Worm (Caenorhabditis elegans) whole organism, L3 larva: ENCODE measurements around the gene T12G3.2.

Source experiments
- R02D3.7 ChIP-seq: fragments of 150-350 bp; optimal IDR thresholded peaks from 2 replicates; lab custom pipeline; 2014; ENCODE audit warnings: missing biosample characterization, missing genetic modification characterization
- ZK546.5 ChIP-seq: sonication (generic microtip); optimal IDR thresholded peaks from 2 replicates; lab custom pipeline; 2017; ENCODE audit warnings: missing biosample characterization, missing genetic modification characterization
- ama-1 ChIP-seq: fragments of 150-350 bp; optimal IDR thresholded peaks from 2 replicates; lab custom pipeline; 2018
- ceh-16 ChIP-seq: sonication (generic microtip); optimal IDR thresholded peaks from 2 replicates; lab custom pipeline; 2017; ENCODE audit warnings: missing biosample characterization, missing genetic modification characterization
- ceh-28 ChIP-seq: fragments of 150-350 bp; optimal IDR thresholded peaks from 2 replicates; lab custom pipeline; 2014; ENCODE audit warnings: missing biosample characterization, missing genetic modification reagents, missing genetic modification characterization
- ceh-82 ChIP-seq: fragments of 150-350 bp; optimal IDR thresholded peaks from 2 replicates; lab custom pipeline; 2014; ENCODE audit warnings: missing biosample characterization, missing genetic modification characterization
- ceh-9 ChIP-seq: sonication (generic microtip); optimal IDR thresholded peaks from 2 replicates; lab custom pipeline; 2018; ENCODE audit warnings: missing biosample characterization, missing genetic modification characterization
- daf-12 ChIP-seq: fragments of 150-350 bp; optimal IDR thresholded peaks from 2 replicates; lab custom pipeline; 2014; ENCODE audit warnings: missing biosample characterization, missing genetic modification reagents, missing genetic modification characterization
- egl-5 ChIP-seq: fragments of 150-350 bp; optimal IDR thresholded peaks from 2 replicates; lab custom pipeline; 2017; ENCODE audit warnings: missing biosample characterization, missing genetic modification reagents, missing genetic modification characterization, inconsistent platforms
- elt-2 ChIP-seq: sonication (generic microtip); optimal IDR thresholded peaks from 2 replicates; lab custom pipeline; 2016; ENCODE audit warnings: missing genetic modification reagents, mild to moderate bottlenecking, missing genetic modification characterization, missing compliant biosample characterization
- elt-3 ChIP-seq, 3 experiments: fragments of 150-350 bp in 1 of 3; sonication (generic microtip) in 2 of 3; optimal IDR thresholded peaks; 2 replicates in 2 of 3; 4 replicates in 1 of 3; lab custom pipeline; 2014 to 2017; ENCODE audit warnings: missing biosample characterization in 3 of 3, missing genetic modification characterization in 3 of 3
- fkh-2 ChIP-seq: fragments of 150-350 bp; optimal IDR thresholded peaks from 2 replicates; lab custom pipeline; 2014; ENCODE audit warnings: missing biosample characterization, missing genetic modification reagents, missing genetic modification characterization
- fos-1 ChIP-seq: fragments of 150-350 bp; optimal IDR thresholded peaks from 2 replicates; lab custom pipeline; 2014; ENCODE audit warnings: missing biosample characterization, missing genetic modification characterization
- hmg-11 ChIP-seq: sonication (generic microtip); optimal IDR thresholded peaks from 2 replicates; lab custom pipeline; 2016; ENCODE audit warnings: missing genetic modification characterization, missing compliant biosample characterization
- lin-15B ChIP-seq: fragments of 150-350 bp; optimal IDR thresholded peaks from 2 replicates; lab custom pipeline; 2014; ENCODE audit warnings: missing biosample characterization, missing genetic modification characterization
- lin-39 ChIP-seq: fragments of 150-350 bp; optimal IDR thresholded peaks from 2 replicates; lab custom pipeline; 2018; ENCODE audit warnings: missing biosample characterization, missing genetic modification reagents, missing genetic modification characterization
- lsy-12 ChIP-seq: sonication (generic microtip); optimal IDR thresholded peaks from 2 replicates; lab custom pipeline; 2016; ENCODE audit warnings: mild to moderate bottlenecking, missing genetic modification characterization, missing compliant biosample characterization
- mml-1 ChIP-seq: fragments of 150-350 bp; sonication (generic microtip); optimal IDR thresholded peaks from 3 replicates; lab custom pipeline; 2014; ENCODE audit warnings: missing biosample characterization, missing genetic modification characterization
- nfya-1 ChIP-seq: sonication (generic microtip); optimal IDR thresholded peaks from 2 replicates; lab custom pipeline; 2017; ENCODE audit warnings: missing genetic modification characterization, mild to moderate bottlenecking, missing compliant biosample characterization, antibody characterized with exemption, moderate library complexity; ENCODE audit not compliant: insufficient read depth
- nhr-12 ChIP-seq: fragments of 150-350 bp; optimal IDR thresholded peaks from 2 replicates; lab custom pipeline; 2014; ENCODE audit warnings: missing biosample characterization, missing genetic modification characterization
- nhr-23 ChIP-seq: fragments of 150-350 bp; optimal IDR thresholded peaks from 2 replicates; lab custom pipeline; 2014; ENCODE audit warnings: missing biosample characterization, missing genetic modification reagents, missing genetic modification characterization
- nhr-25 ChIP-seq: sonication (generic microtip); optimal IDR thresholded peaks from 2 replicates; lab custom pipeline; 2017; ENCODE audit warnings: missing biosample characterization, missing genetic modification characterization
- nhr-43 ChIP-seq: sonication (generic microtip); optimal IDR thresholded peaks from 2 replicates; lab custom pipeline; 2016; ENCODE audit warnings: mild to moderate bottlenecking, missing genetic modification characterization, missing compliant biosample characterization; ENCODE audit not compliant: poor library complexity, severe bottlenecking
- nhr-67 ChIP-seq: fragments of 150-350 bp; optimal IDR thresholded peaks from 2 replicates; lab custom pipeline; 2014; ENCODE audit warnings: missing biosample characterization, missing genetic modification characterization
- nhr-76 ChIP-seq: fragments of 150-350 bp; sonication (generic microtip); optimal IDR thresholded peaks from 5 replicates; lab custom pipeline; 2014; ENCODE audit warnings: missing biosample characterization, missing genetic modification characterization
- nhr-77 ChIP-seq: fragments of 150-350 bp; optimal IDR thresholded peaks from 2 replicates; lab custom pipeline; 2014; ENCODE audit warnings: missing biosample characterization, missing genetic modification characterization
- pha-4 ChIP-seq: fragments of 150-350 bp; optimal IDR thresholded peaks from 2 replicates; lab custom pipeline; 2014; ENCODE audit warnings: missing biosample characterization, missing genetic modification reagents, missing genetic modification characterization
- pqm-1 ChIP-seq: fragments of 150-350 bp; optimal IDR thresholded peaks from 2 replicates; lab custom pipeline; 2017; ENCODE audit warnings: missing biosample characterization, missing genetic modification characterization, inconsistent platforms
- sea-2 ChIP-seq: fragments of 150-350 bp; sonication (generic microtip); optimal IDR thresholded peaks from 4 replicates; lab custom pipeline; 2014; ENCODE audit warnings: missing biosample characterization, missing genetic modification reagents, missing genetic modification characterization
- skn-1 ChIP-seq: fragments of 150-350 bp; optimal IDR thresholded peaks from 2 replicates; lab custom pipeline; 2014; ENCODE audit warnings: missing biosample characterization, missing genetic modification characterization
- snpc-4 ChIP-seq: fragments of 150-350 bp; optimal IDR thresholded peaks from 2 replicates; lab custom pipeline; 2014; ENCODE audit warnings: missing biosample characterization, missing genetic modification characterization
- tbx-2 ChIP-seq: sonication (generic microtip); optimal IDR thresholded peaks from 2 replicates; lab custom pipeline; 2016; ENCODE audit warnings: mild to moderate bottlenecking, missing genetic modification characterization, missing compliant biosample characterization
- unc-39 ChIP-seq: sonication (generic microtip); optimal IDR thresholded peaks from 4 replicates; lab custom pipeline; 2017; ENCODE audit warnings: missing biosample characterization, missing genetic modification characterization
- unc-62 ChIP-seq: fragments of 150-350 bp; sonication (generic microtip); optimal IDR thresholded peaks from 4 replicates; lab custom pipeline; 2014; ENCODE audit warnings: missing biosample characterization, missing genetic modification reagents, missing genetic modification characterization
- zag-1 ChIP-seq: fragments of 150-350 bp; optimal IDR thresholded peaks from 2 replicates; lab custom pipeline; 2014; ENCODE audit warnings: missing biosample characterization, missing genetic modification characterization
- ztf-4 ChIP-seq: fragments of 150-350 bp; optimal IDR thresholded peaks from 2 replicates; lab custom pipeline; 2014; ENCODE audit warnings: missing biosample characterization, missing genetic modification characterization

Gene T12G3.2

ce11 chrIV:12088898-12089297 lies 42.1 kb upstream of the T12G3.2 start:
- peak; percentile 61 for TF ChIP-seq nfya-1 (tag; lab: Kevin White, UChicago)
- peak; percentile 65 for TF ChIP-seq nhr-25
- no peak for TF ChIP-seq nhr-23 (tag; lab: Kevin White, UChicago)
- TF ChIP-seq ceh-9 (tag; lab: Kevin White, UChicago), result no peak
- TF ChIP-seq daf-12 (tag; lab: Kevin White, UChicago), result no peak
- TF ChIP-seq fos-1 (tag; lab: Kevin White, UChicago), result no peak
- TF ChIP-seq lin-39 (tag; lab: Kevin White, UChicago), result peak; percentile 35
- TF ChIP-seq lin-15B (tag; lab: Kevin White, UChicago), result peak; percentile 81
- peak; percentile 31 for TF ChIP-seq skn-1
- peak; percentile 26 for TF ChIP-seq egl-5 (tag; lab: Kevin White, UChicago)
- TF ChIP-seq zag-1 (tag; lab: Kevin White, UChicago), result no peak
- peak; percentile 24 for TF ChIP-seq snpc-4 (tag; lab: Kevin White, UChicago)
- TF ChIP-seq pha-4 (tag; lab: Kevin White, UChicago), result peak; percentile 69

- TF ChIP-seq elt-3 (tag; optimal IDR thresholded peaks at IDR 0.05; lab: Kevin White, UChicago), result peak in 1 of 3 experiments; percentile 59
- no peak for TF ChIP-seq daf-12 (tag; lab: Kevin White, UChicago)
- TF ChIP-seq snpc-4 (tag; lab: Kevin White, UChicago), result peak; percentile 46
- TF ChIP-seq fos-1 (tag; lab: Kevin White, UChicago), result no peak
- TF ChIP-seq nhr-76, result peak; percentile 48
- peak; percentile 82 for TF ChIP-seq pha-4 (tag; lab: Kevin White, UChicago)
- peak; percentile 68 for TF ChIP-seq nfya-1 (tag; lab: Kevin White, UChicago)
- TF ChIP-seq nhr-23 (tag; lab: Kevin White, UChicago), result peak; percentile 63
- no peak for TF ChIP-seq fkh-2 (tag; lab: Kevin White, UChicago)
- TF ChIP-seq nhr-25, result peak; percentile 79
- TF ChIP-seq unc-39, result no peak
- no peak for TF ChIP-seq ceh-16 (tag; lab: Kevin White, UChicago)
- TF ChIP-seq nhr-43 (tag; lab: Kevin White, UChicago), result peak; percentile 83
- TF ChIP-seq elt-2 (tag; lab: Kevin White, UChicago), result peak; percentile 60
- TF ChIP-seq hmg-11 (tag; lab: Kevin White, UChicago), result peak; percentile 85
- peak; percentile 63 for TF ChIP-seq tbx-2 (tag; lab: Kevin White, UChicago)
- TF ChIP-seq lin-39 (tag; lab: Kevin White, UChicago), result peak; percentile 86
- peak; percentile 32 for TF ChIP-seq nhr-77 (tag; lab: Kevin White, UChicago)
- peak; percentile 16 for TF ChIP-seq pqm-1 (tag; lab: Kevin White, UChicago)
- peak; percentile 15 for TF ChIP-seq skn-1
- TF ChIP-seq lin-15B (tag; lab: Kevin White, UChicago), result peak; percentile 19
- TF ChIP-seq R02D3.7 (tag; lab: Kevin White, UChicago), result peak; percentile 52
- peak; percentile 84 for TF ChIP-seq lsy-12 (tag; lab: Kevin White, UChicago)
- peak; percentile 71 for TF ChIP-seq ama-1
- TF ChIP-seq ztf-4, result peak; percentile 19
These were observed 39.7 kb upstream of the T12G3.2 start for ce11 chrIV:12086498-12086897.

- TF ChIP-seq unc-39 (no peak), snpc-4 (tag; lab: Kevin White, UChicago) (no peak)
These were observed 38.4 kb upstream of the T12G3.2 start, which contains the start of gene rbm-34 for ce11 chrIV:12085120-12085519. TSS of gene rbm-34 (plus strand) at chrIV:12085420.

- TF ChIP-seq nhr-67 (tag; lab: Kevin White, UChicago), result no peak
- TF ChIP-seq ama-1, result peak; percentile 25
These were observed 37.8 kb upstream of the T12G3.2 start for ce11 chrIV:12084587-12084986.

ce11 chrIV:12084178-12084577 lies 37.4 kb upstream of the T12G3.2 start, which contains the start of gene repo-1:
TSS of gene repo-1 (plus strand) at chrIV:12084478.
- TF ChIP-seq egl-5 (tag; lab: Kevin White, UChicago), result no peak
- no peak for TF ChIP-seq elt-3 (tag; optimal IDR thresholded peaks at IDR 0.05; lab: Kevin White, UChicago)
- no peak for TF ChIP-seq skn-1
- TF ChIP-seq, all 47 proteins: peak for 0

ce11 chrIV:12080807-12081206 lies 34.0 kb upstream of the T12G3.2 start:
- TF ChIP-seq ama-1, result no peak
- TF ChIP-seq sea-2 (GFP tag; lab: Kevin White, UChicago), result no peak
- TF ChIP-seq fkh-2 (tag; lab: Kevin White, UChicago), result no peak
- TF ChIP-seq lsy-12 (tag; lab: Kevin White, UChicago), result no peak
- no peak for TF ChIP-seq mml-1 (tag; lab: Kevin White, UChicago)
- no peak for TF ChIP-seq daf-12 (tag; lab: Kevin White, UChicago)
- TF ChIP-seq ceh-82 (tag; lab: Kevin White, UChicago), result no peak
- no peak for TF ChIP-seq fos-1 (tag; lab: Kevin White, UChicago)
- no peak for TF ChIP-seq pqm-1 (tag; lab: Kevin White, UChicago)
- no peak for TF ChIP-seq nhr-43 (tag; lab: Kevin White, UChicago)
- no peak for TF ChIP-seq ZK546.5 (tag; lab: Kevin White, UChicago)
- no peak for TF ChIP-seq ceh-28 (tag; lab: Kevin White, UChicago)
- TF ChIP-seq lin-15B (tag; lab: Kevin White, UChicago), result no peak
- no peak for TF ChIP-seq unc-62 (GFP tag; lab: Kevin White, UChicago)
- TF ChIP-seq nhr-76, result no peak
- no peak for TF ChIP-seq nhr-12
- TF ChIP-seq hmg-11 (tag; lab: Kevin White, UChicago), result no peak
